Worm (Caenorhabditis elegans) whole organism, late embryonic: ENCODE measurements around the gene puf-7.

Experiments
- F13H6.1 ChIP-seq: sonication (generic microtip); optimal IDR thresholded peaks from 2 replicates; lab custom pipeline; 2016; ENCODE audit warnings: missing genetic modification characterization, missing compliant biosample characterization
- K02D7.2 ChIP-seq: sonication (generic microtip); optimal IDR thresholded peaks from 2 replicates; lab custom pipeline; 2017; ENCODE audit warnings: mild to moderate bottlenecking, missing genetic modification characterization, missing compliant biosample characterization
- ama-1 ChIP-seq: fragments of 150-350 bp; optimal IDR thresholded peaks from 2 replicates; lab custom pipeline; 2014
- ceh-14 ChIP-seq: sonication (generic microtip); optimal IDR thresholded peaks from 2 replicates; lab custom pipeline; 2016; ENCODE audit warnings: missing genotype, missing genetic modification characterization, missing compliant biosample characterization
- ceh-22 ChIP-seq: sonication (generic microtip); optimal IDR thresholded peaks from 2 replicates; lab custom pipeline; 2017; ENCODE audit warnings: missing biosample characterization, missing genetic modification characterization
- elt-2 ChIP-seq: sonication (generic microtip); optimal IDR thresholded peaks from 2 replicates; lab custom pipeline; 2016; ENCODE audit warnings: missing genetic modification reagents, missing genetic modification characterization, missing compliant biosample characterization
- elt-4 ChIP-seq: sonication (generic microtip); optimal IDR thresholded peaks from 2 replicates; lab custom pipeline; 2016; ENCODE audit warnings: missing genetic modification characterization, missing compliant biosample characterization
- hlh-13 ChIP-seq: fragments of 200-800 bp; sonication (Bioruptor generic); optimal IDR thresholded peaks from 2 replicates; lab custom pipeline; 2018; ENCODE audit warnings: mild to moderate bottlenecking, missing genetic modification characterization, missing compliant biosample characterization
- nfya-1 ChIP-seq: sonication (generic microtip); optimal IDR thresholded peaks from 2 replicates; lab custom pipeline; 2017; ENCODE audit warnings: missing genetic modification characterization, mild to moderate bottlenecking, missing compliant biosample characterization, antibody characterized with exemption, moderate library complexity
- pag-3 ChIP-seq: sonication (generic microtip); optimal IDR thresholded peaks from 2 replicates; lab custom pipeline; 2016; ENCODE audit warnings: missing compliant biosample characterization, missing genetic modification characterization, borderline replicate concordance
- pha-4 ChIP-seq: fragments of 150-350 bp; optimal IDR thresholded peaks from 2 replicates; lab custom pipeline; 2018; ENCODE audit warnings: missing biosample characterization, missing genetic modification reagents, missing genetic modification characterization
- pqm-1 ChIP-seq: sonication (generic microtip); optimal IDR thresholded peaks from 2 replicates; lab custom pipeline; 2016; ENCODE audit warnings: missing genetic modification characterization, missing compliant biosample characterization
- rnt-1 ChIP-seq: sonication (generic microtip); optimal IDR thresholded peaks from 2 replicates; lab custom pipeline; 2016; ENCODE audit warnings: missing genetic modification characterization, missing compliant biosample characterization
- unc-86 ChIP-seq: sonication (generic microtip); optimal IDR thresholded peaks from 2 replicates; lab custom pipeline; 2016; ENCODE audit warnings: missing genetic modification characterization, missing compliant biosample characterization

DNA sequence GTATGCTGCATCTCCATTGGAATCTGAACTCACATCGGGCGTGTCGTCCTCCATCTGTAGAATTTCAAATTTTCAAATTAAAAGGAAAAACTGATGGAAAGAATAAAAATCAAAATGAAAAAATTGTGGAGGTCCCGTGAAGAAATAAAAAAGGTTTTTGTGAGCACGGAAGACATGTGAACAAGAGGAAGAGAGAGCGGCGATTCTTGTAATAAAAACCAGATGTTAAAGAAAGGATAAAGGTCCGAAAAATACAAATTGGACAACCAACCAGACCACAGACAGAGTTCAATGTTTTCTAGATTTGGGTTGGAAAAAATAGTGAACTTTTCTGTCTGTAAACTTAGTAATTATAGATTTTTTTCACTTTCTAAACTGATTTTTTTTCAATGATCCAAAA lies 41.8 kb downstream of the puf-7 start, which contains the start of gene unc-5:
- TF ChIP-seq nfya-1 (tag; lab: Kevin White, UChicago) (no peak), F13H6.1 (tag; lab: Kevin White, UChicago) (no peak), ceh-14 (tag; lab: Kevin White, UChicago) (no peak), ama-1 (no peak), hlh-13 (GFP tag; lab: Kevin White, UChicago) (no peak), elt-2 (tag; lab: Kevin White, UChicago) (no peak), K02D7.2 (no peak), pag-3 (tag; lab: Kevin White, UChicago) (no peak), unc-86 (no peak), ceh-22 (tag; lab: Kevin White, UChicago) (no peak), elt-4 (tag; lab: Kevin White, UChicago) (no peak), pqm-1 (tag; lab: Kevin White, UChicago) (no peak), pha-4 (no peak), rnt-1 (tag; lab: Kevin White, UChicago) (no peak)
